Fruit fly (Drosophila melanogaster) whole organism, embryonic: ENCODE measurements around the gene egh.

Experiments used
- Ada2b ChIP-seq: fragments of 200-800 bp; sonication (Bioruptor generic); IDR thresholded peaks from 2 replicates; pipeline ENCODE4 v1.3.6; 2022; ENCODE audit warnings: missing biosample characterization, missing genetic modification characterization
- Bgb ChIP-seq: fragments of 200-800 bp; sonication (Bioruptor generic); IDR thresholded peaks from 2 replicates; pipeline ENCODE4 v1.3.6; 2022; ENCODE audit warnings: missing biosample characterization, missing genetic modification characterization; ENCODE audit not compliant: partially characterized antibody
- CG12155 ChIP-seq: fragments of 200-800 bp; sonication (Bioruptor generic); optimal IDR thresholded peaks from 3 replicates; lab custom pipeline; 2016; ENCODE audit warnings: missing biosample characterization, missing genetic modification characterization
- CG12219 ChIP-seq: fragments of 200-800 bp; sonication (Bioruptor generic); optimal IDR thresholded peaks from 3 replicates; lab custom pipeline; 2018; ENCODE audit warnings: missing biosample characterization, mild to moderate bottlenecking, missing genetic modification characterization
- CG15269 ChIP-seq: fragments of 200-800 bp; sonication (Bioruptor generic); optimal IDR thresholded peaks from 2 replicates; lab custom pipeline; 2018; ENCODE audit warnings: missing biosample characterization, mild to moderate bottlenecking, missing genetic modification characterization, moderate library complexity
- CG17361 ChIP-seq: fragments of 200-800 bp; sonication (Bioruptor generic); IDR thresholded peaks from 3 replicates; pipeline ENCODE4 v1.3.6; 2022; ENCODE audit warnings: missing biosample characterization, missing genetic modification characterization
- CG17829 ChIP-seq: fragments of 200-800 bp; optimal IDR thresholded peaks from 2 replicates; lab custom pipeline; 2019; ENCODE audit warnings: missing biosample characterization, mild to moderate bottlenecking, missing genetic modification characterization, moderate library complexity
- CG1792 ChIP-seq: fragments of 200-800 bp; sonication (Bioruptor generic); optimal IDR thresholded peaks from 2 replicates; lab custom pipeline; 2016; ENCODE audit warnings: missing biosample characterization, missing genetic modification characterization
- CG18476 ChIP-seq: fragments of 200-800 bp; sonication (Bioruptor generic); optimal IDR thresholded peaks from 2 replicates; lab custom pipeline; 2016; ENCODE audit warnings: missing biosample characterization, mild to moderate bottlenecking, missing genetic modification characterization
- CG32532 ChIP-seq: fragments of 200-800 bp; sonication (Bioruptor generic); IDR thresholded peaks from 2 replicates; pipeline ENCODE4 v1.3.6; 2022; ENCODE audit warnings: missing biosample characterization, missing genetic modification characterization
- CG3838 ChIP-seq: fragments of 200-800 bp; sonication (Bioruptor generic); optimal IDR thresholded peaks from 3 replicates; lab custom pipeline; 2016; ENCODE audit warnings: missing biosample characterization, missing genetic modification characterization
- CG6254 ChIP-seq: fragments of 200-800 bp; sonication (Bioruptor generic); optimal IDR thresholded peaks from 3 replicates; lab custom pipeline; 2017; ENCODE audit warnings: mild to moderate bottlenecking, missing biosample characterization, missing genetic modification reagents, missing genetic modification characterization
- CG6654 ChIP-seq: fragments of 200-800 bp; sonication (Bioruptor generic); optimal IDR thresholded peaks from 2 replicates; lab custom pipeline; 2017; ENCODE audit warnings: missing biosample characterization, mild to moderate bottlenecking, missing genetic modification characterization
- CG7271 ChIP-seq: fragments of 200-800 bp; sonication (Bioruptor generic); optimal IDR thresholded peaks from 2 replicates; lab custom pipeline; 2018; ENCODE audit warnings: missing biosample characterization, mild to moderate bottlenecking, missing genetic modification characterization, moderate library complexity
- Chrac-16 ChIP-seq: fragments of 200-800 bp; sonication (Bioruptor generic); optimal IDR thresholded peaks from 3 replicates; lab custom pipeline; 2016; ENCODE audit warnings: missing biosample characterization, missing genetic modification characterization
- D19A ChIP-seq: fragments of 200-800 bp; optimal IDR thresholded peaks from 3 replicates; lab custom pipeline; 2019; ENCODE audit warnings: missing biosample characterization, mild to moderate bottlenecking, missing genetic modification characterization, moderate library complexity
- D19B ChIP-seq: fragments of 200-800 bp; sonication (Bioruptor generic); optimal IDR thresholded peaks from 2 replicates; lab custom pipeline; 2017; ENCODE audit warnings: missing biosample characterization, mild to moderate bottlenecking, missing genetic modification characterization
- Ets65A ChIP-seq: fragments of 200-800 bp; sonication (Bioruptor generic); peaks from one replicate; lab custom pipeline; 2016; ENCODE audit warnings: missing biosample characterization, missing genetic modification characterization
- Fer3 ChIP-seq: fragments of 200-800 bp; sonication (Bioruptor generic); optimal IDR thresholded peaks from 2 replicates; lab custom pipeline; 2018; ENCODE audit warnings: missing biosample characterization, mild to moderate bottlenecking, missing genetic modification characterization, moderate library complexity
- HmgD ChIP-seq: fragments of 200-800 bp; sonication (Bioruptor generic); optimal IDR thresholded peaks from 3 replicates; lab custom pipeline; 2016; ENCODE audit warnings: missing biosample characterization, missing genetic modification characterization
- Hmx ChIP-seq: fragments of 200-800 bp; sonication (Bioruptor generic); optimal IDR thresholded peaks from 2 replicates; lab custom pipeline; 2016; ENCODE audit warnings: missing biosample characterization, missing genetic modification characterization
- Lim3 ChIP-seq: fragments of 200-800 bp; sonication (Bioruptor generic); IDR thresholded peaks from 2 replicates; pipeline ENCODE4 v1.3.6; 2022; ENCODE audit warnings: missing biosample characterization, missing genetic modification characterization
- MESR4 ChIP-seq: fragments of 200-800 bp; sonication (Bioruptor generic); optimal IDR thresholded peaks from 2 replicates; lab custom pipeline; 2018; ENCODE audit warnings: missing biosample characterization, mild to moderate bottlenecking, missing genetic modification characterization, moderate library complexity
- Med ChIP-seq: fragments of 200-800 bp; sonication (Bioruptor generic); peaks from one replicate; lab custom pipeline; 2016; ENCODE audit warnings: missing biosample characterization, missing genetic modification characterization, mild to moderate bottlenecking, inconsistent platforms, moderate library complexity
- NfI ChIP-seq: fragments of 200-800 bp; sonication (Bioruptor generic); optimal IDR thresholded peaks from 3 replicates; lab custom pipeline; 2018; ENCODE audit warnings: missing biosample characterization, mild to moderate bottlenecking, missing genetic modification characterization, moderate library complexity
- Oaz ChIP-seq: fragments of 200-800 bp; sonication (Bioruptor generic); IDR thresholded peaks from 2 replicates; pipeline ENCODE4 v1.3.6; 2022; ENCODE audit warnings: missing biosample characterization, missing genetic modification characterization
- Opbp ChIP-seq: fragments of 200-800 bp; sonication (Bioruptor generic); IDR thresholded peaks from 3 replicates; pipeline ENCODE4 v1.3.6; 2022; ENCODE audit warnings: missing biosample characterization, missing genetic modification characterization; ENCODE audit not compliant: partially characterized antibody
- Ravus ChIP-seq: fragments of 200-800 bp; sonication (Bioruptor generic); IDR thresholded peaks from 2 replicates; pipeline ENCODE4 v1.3.6; 2022; ENCODE audit warnings: missing biosample characterization, missing genetic modification characterization
- Sry-δ ChIP-seq: fragments of 200-800 bp; sonication (Bioruptor generic); optimal IDR thresholded peaks from 2 replicates; lab custom pipeline; 2016; ENCODE audit warnings: missing biosample characterization, missing genetic modification characterization
- Ssrp ChIP-seq: fragments of 200-800 bp; sonication (Bioruptor generic); optimal IDR thresholded peaks from 2 replicates; lab custom pipeline; 2018; ENCODE audit warnings: missing biosample characterization, mild to moderate bottlenecking, missing genetic modification characterization, moderate library complexity
- ap ChIP-seq: fragments of 200-800 bp; sonication (Bioruptor generic); IDR thresholded peaks from 2 replicates; pipeline ENCODE4 v1.3.6; 2022; ENCODE audit warnings: missing biosample characterization, missing genetic modification characterization
- ash1 ChIP-seq: fragments of 200-800 bp; sonication (Bioruptor generic); optimal IDR thresholded peaks from 2 replicates; lab custom pipeline; 2018; ENCODE audit warnings: missing biosample characterization, mild to moderate bottlenecking, missing genetic modification characterization
- cas ChIP-seq: fragments of 200-800 bp; sonication (Bioruptor generic); IDR thresholded peaks from 2 replicates; pipeline ENCODE4 v1.3.6; 2022; ENCODE audit warnings: missing biosample characterization, missing genetic modification characterization
- cg ChIP-seq: fragments of 200-800 bp; sonication (Bioruptor generic); optimal IDR thresholded peaks from 3 replicates; lab custom pipeline; 2019; ENCODE audit warnings: missing biosample characterization, mild to moderate bottlenecking, missing genetic modification characterization, moderate library complexity
- da ChIP-seq: fragments of 200-800 bp; sonication (Bioruptor generic); optimal IDR thresholded peaks from 2 replicates; lab custom pipeline; 2016; ENCODE audit warnings: missing biosample characterization, missing genetic modification characterization
- dysf ChIP-seq: fragments of 200-800 bp; sonication (Bioruptor generic); IDR thresholded peaks from 3 replicates; pipeline ENCODE4 v1.3.6; 2022; ENCODE audit warnings: missing biosample characterization, missing genetic modification characterization
- eve ChIP-seq, 2 experiments: fragments of >200 bp; optimal IDR thresholded peaks; 2 replicates each; lab custom pipeline; 2017; ENCODE audit warnings: missing biosample characterization in 2 of 2, missing genetic modification characterization in 2 of 2
- gcm2 ChIP-seq: fragments of 200-800 bp; sonication (Bioruptor generic); optimal IDR thresholded peaks from 2 replicates; lab custom pipeline; 2016; ENCODE audit warnings: missing biosample characterization, missing genetic modification characterization
- hb ChIP-seq: fragments of 200-800 bp; sonication (Bioruptor generic); IDR thresholded peaks from 3 replicates; pipeline ENCODE4 v1.3.6; 2022; ENCODE audit warnings: missing biosample characterization, missing genetic modification characterization; ENCODE audit not compliant: partially characterized antibody
- ind ChIP-seq: fragments of 200-800 bp; sonication (Bioruptor generic); optimal IDR thresholded peaks from 3 replicates; lab custom pipeline; 2016; ENCODE audit warnings: missing biosample characterization, missing genetic modification characterization
- kah ChIP-seq: fragments of 200-800 bp; sonication (Bioruptor generic); optimal IDR thresholded peaks from 2 replicates; lab custom pipeline; 2018; ENCODE audit warnings: missing biosample characterization, mild to moderate bottlenecking, missing genetic modification characterization
- lilli ChIP-seq: fragments of 200-800 bp; sonication (Bioruptor generic); optimal IDR thresholded peaks from 3 replicates; lab custom pipeline; 2016; ENCODE audit warnings: missing biosample characterization, missing genetic modification characterization
- nau ChIP-seq: fragments of 200-800 bp; sonication (Bioruptor generic); optimal IDR thresholded peaks from 3 replicates; lab custom pipeline; 2017; ENCODE audit warnings: missing biosample characterization, mild to moderate bottlenecking, missing genetic modification characterization, missing genetic modification reagents
- oc ChIP-seq: fragments of 200-800 bp; sonication (Bioruptor generic); optimal IDR thresholded peaks from 2 replicates; lab custom pipeline; 2018; ENCODE audit warnings: missing biosample characterization, mild to moderate bottlenecking, missing genetic modification characterization, moderate library complexity
- org-1 ChIP-seq: fragments of 200-800 bp; sonication (Bioruptor generic); optimal IDR thresholded peaks from 2 replicates; lab custom pipeline; 2017; ENCODE audit warnings: missing biosample characterization, missing genetic modification characterization
- pb ChIP-seq: fragments of 200-800 bp; sonication (Bioruptor generic); optimal IDR thresholded peaks from 3 replicates; lab custom pipeline; 2016; ENCODE audit warnings: missing biosample characterization, missing genetic modification characterization
- ro ChIP-seq: fragments of 200-800 bp; sonication (Bioruptor generic); IDR thresholded peaks from 2 replicates; pipeline ENCODE4 v1.3.6; 2022; ENCODE audit warnings: missing biosample characterization, missing genetic modification characterization
- sc ChIP-seq, 3 experiments: fragments of >200 bp in 2 of 3; fragments of 200-800 bp in 1 of 3; sonication (Bioruptor generic) in 1 of 3; optimal IDR thresholded peaks; 2 replicates in 2 of 3; 3 replicates in 1 of 3; lab custom pipeline; 2017; ENCODE audit warnings: mild to moderate bottlenecking in 1 of 3, missing biosample characterization in 1 of 3, missing genetic modification characterization in 1 of 3, missing genetic modification reagents in 1 of 3
- tll ChIP-seq, 2 experiments: fragments of 200-800 bp in 1 of 2; fragments of >200 bp in 1 of 2; sonication (Bioruptor generic) in 1 of 2; optimal IDR thresholded peaks; 2 replicates each; lab custom pipeline; 2017 to 2019; ENCODE audit warnings: missing biosample characterization in 2 of 2, missing genetic modification characterization in 2 of 2, mild to moderate bottlenecking in 1 of 2, moderate library complexity in 1 of 2
- z ChIP-seq: fragments of 200-800 bp; sonication (Bioruptor generic); IDR thresholded peaks from 3 replicates; pipeline ENCODE4 v1.3.6; 2022; ENCODE audit warnings: missing biosample characterization, missing genetic modification characterization

egh gene

DNA sequence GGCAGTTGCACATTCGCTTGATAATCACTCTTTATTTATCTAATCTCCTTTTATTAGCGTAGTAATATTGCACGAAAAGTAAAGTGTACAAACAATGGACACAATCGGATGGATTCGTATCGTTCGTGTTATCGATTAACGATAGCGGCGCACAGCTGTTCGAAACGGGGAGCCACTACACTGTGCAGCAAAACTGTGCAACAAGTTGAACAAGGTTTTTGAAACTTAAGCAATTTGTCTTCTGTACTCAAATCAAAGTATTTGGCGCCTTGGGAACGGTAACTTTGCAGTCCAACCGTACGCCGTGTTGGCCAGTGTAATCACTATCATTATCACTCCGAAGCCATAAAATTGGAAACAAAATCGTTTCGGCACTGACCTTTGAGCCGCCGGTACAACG lies 31.3 kb downstream of the egh start, which contains the start of the genes Tsp3A and Seipin (continued):
- TF ChIP-seq nau (GFP tag; lab: Kevin White, UChicago) = no peak
- peak; percentile 90 for TF ChIP-seq lilli (GFP tag; lab: Kevin White, UChicago)
- peak; percentile 90 for TF ChIP-seq Fer3 (tag; lab: Kevin White, UChicago)
- TF ChIP-seq CG6254 (GFP tag; lab: Kevin White, UChicago) = no peak
- peak; percentile 93 for TF ChIP-seq CG32532 (GFP tag; lab: Robert Waterston, UW)
- TF ChIP-seq ro (GFP tag; lab: Robert Waterston, UW) = peak; percentile 6; the same call in 1 of the 2 replicates
- TF ChIP-seq HmgD = peak; percentile 37
- TF ChIP-seq ash1 = peak; percentile 69
- TF ChIP-seq tll (GFP tag; optimal IDR thresholded peaks at IDR 0.05; lab: Kevin White, UChicago) = no peak
- peak; percentile 99 for TF ChIP-seq Med (GFP tag; lab: Kevin White, UChicago)
- TF ChIP-seq CG12155 (GFP tag; lab: Kevin White, UChicago) = peak; percentile 74
- peak; percentile 89 for TF ChIP-seq Ets65A (GFP tag; lab: Kevin White, UChicago)
- peak; percentile 79 for TF ChIP-seq kah (GFP tag; lab: Kevin White, UChicago)
- peak; percentile 49; the same call in 1 of the 2 replicates for TF ChIP-seq Bgb (GFP tag; lab: Robert Waterston, UW)
- peak; percentile 76 for TF ChIP-seq Oaz (GFP tag; lab: Robert Waterston, UW)
- peak; percentile 78 for TF ChIP-seq Ada2b
- peak; percentile 46 for TF ChIP-seq Ssrp (tag; lab: Kevin White, UChicago)
- TF ChIP-seq MESR4 (GFP tag; lab: Kevin White, UChicago) = peak; percentile 51
- TF ChIP-seq eve (GFP tag; optimal IDR thresholded peaks at IDR 0.05; lab: Kevin White, UChicago) = no peak
- TF ChIP-seq hb (GFP tag; lab: Robert Waterston, UW) = no peak; the same call in 2 of the 3 replicates
- TF ChIP-seq CG15269 (tag; lab: Kevin White, UChicago) = peak; percentile 88
- TF ChIP-seq org-1 (GFP tag; lab: Kevin White, UChicago) = peak; percentile 83
- peak; percentile 81 for TF ChIP-seq CG17829 (tag; lab: Kevin White, UChicago)
- TF ChIP-seq Hmx (GFP tag; lab: Kevin White, UChicago) = no peak
- peak; percentile 73 for TF ChIP-seq Chrac-16 (GFP tag; lab: Kevin White, UChicago)
- TF ChIP-seq CG18476 (GFP tag; lab: Kevin White, UChicago) = peak; percentile 56
- peak; percentile 77 for TF ChIP-seq D19B (GFP tag; lab: Kevin White, UChicago)
- TF ChIP-seq CG12219 (GFP tag; lab: Kevin White, UChicago) = peak; percentile 83
- TF ChIP-seq cas = peak; percentile 81
- TF ChIP-seq CG7271 (tag; lab: Kevin White, UChicago) = no peak
- TF ChIP-seq da (GFP tag; lab: Kevin White, UChicago) = peak; percentile 69
- TF ChIP-seq oc (tag; lab: Kevin White, UChicago) = no peak
- peak; percentile 84 for TF ChIP-seq NfI (GFP tag; lab: Kevin White, UChicago)
- TF ChIP-seq ap (GFP tag; lab: Robert Waterston, UW) = peak; percentile 82
- TF ChIP-seq CG17361 (GFP tag; lab: Robert Waterston, UW) = peak; percentile 78
- TF ChIP-seq CG3838 (GFP tag; lab: Kevin White, UChicago) = no peak
- TF ChIP-seq CG1792 (GFP tag; lab: Kevin White, UChicago) = peak; percentile 74
- TF ChIP-seq CG6654 (GFP tag; lab: Kevin White, UChicago) = peak; percentile 42
- TF ChIP-seq z (GFP tag; lab: Robert Waterston, UW) = peak; percentile 70; the same call in 2 of the 3 replicates
- TF ChIP-seq pb (GFP tag; lab: Kevin White, UChicago) = peak; percentile 80
- peak; percentile 58 for TF ChIP-seq gcm2 (GFP tag; lab: Kevin White, UChicago)
- TF ChIP-seq Lim3 (GFP tag; lab: Robert Waterston, UW) = no peak
- TF ChIP-seq cg (GFP tag; lab: Kevin White, UChicago) = no peak
- TF ChIP-seq Opbp = no peak; the same call in 2 of the 3 replicates
- peak; percentile 41 for TF ChIP-seq Ravus
- TF ChIP-seq ind (GFP tag; lab: Kevin White, UChicago) = peak; percentile 86
- no peak for TF ChIP-seq D19A (tag; lab: Kevin White, UChicago)
- no peak for TF ChIP-seq sc (optimal IDR thresholded peaks at IDR 0.05; lab: Kevin White, UChicago)
- TF ChIP-seq sc (GFP tag; optimal IDR thresholded peaks at IDR 0.05; lab: Kevin White, UChicago) = no peak
- peak; percentile 59 for TF ChIP-seq Sry-δ (GFP tag; lab: Kevin White, UChicago)
- TF ChIP-seq dysf (GFP tag; lab: Robert Waterston, UW) = peak; percentile 94
